Fruit fly (Drosophila melanogaster) whole organism, embryonic: Measurements from ENCODE around the gene CG10481.

Source experiments
- Aef1 ChIP-seq: fragments of 200-800 bp; sonication (Bioruptor generic); IDR thresholded peaks from 3 replicates; pipeline ENCODE4 v1.3.6; 2022; ENCODE audit warnings: missing biosample characterization, missing genetic modification characterization
- Blimp-1 ChIP-seq: fragments of 200-800 bp; sonication (Bioruptor generic); optimal IDR thresholded peaks from 3 replicates; lab custom pipeline; 2018; ENCODE audit warnings: missing biosample characterization, missing genetic modification characterization, mild to moderate bottlenecking, moderate library complexity, missing genetic modification reagents
- CG10654 ChIP-seq: fragments of 200-800 bp; sonication (Bioruptor generic); optimal IDR thresholded peaks from 2 replicates; lab custom pipeline; 2016; ENCODE audit warnings: missing biosample characterization, missing genetic modification characterization
- CG11398 ChIP-seq: fragments of 200-800 bp; sonication (Bioruptor generic); optimal IDR thresholded peaks from 2 replicates; lab custom pipeline; 2016; ENCODE audit warnings: missing biosample characterization, missing genetic modification characterization
- CG14441 ChIP-seq: fragments of 200-800 bp; sonication (Bioruptor generic); IDR thresholded peaks from 2 replicates; pipeline ENCODE4 v1.3.6; 2022; ENCODE audit warnings: missing biosample characterization, missing genetic modification characterization
- CG1529 ChIP-seq: fragments of 200-800 bp; sonication (Bioruptor generic); optimal IDR thresholded peaks from 3 replicates; lab custom pipeline; 2018; ENCODE audit warnings: missing biosample characterization, missing genetic modification characterization
- CG16863 ChIP-seq: fragments of 200-800 bp; sonication (Bioruptor generic); optimal IDR thresholded peaks from 3 replicates; lab custom pipeline; 2016; ENCODE audit warnings: missing biosample characterization, missing genetic modification characterization
- CG18476 ChIP-seq: fragments of 200-800 bp; sonication (Bioruptor generic); optimal IDR thresholded peaks from 2 replicates; lab custom pipeline; 2016; ENCODE audit warnings: missing biosample characterization, mild to moderate bottlenecking, missing genetic modification characterization
- CG18764 ChIP-seq: fragments of 200-800 bp; sonication (Bioruptor generic); optimal IDR thresholded peaks from 3 replicates; lab custom pipeline; 2016; ENCODE audit warnings: missing biosample characterization, missing genetic modification characterization
- CG2712 ChIP-seq: fragments of 200-800 bp; optimal IDR thresholded peaks from 3 replicates; lab custom pipeline; 2019; ENCODE audit warnings: missing biosample characterization, mild to moderate bottlenecking, missing genetic modification characterization, moderate library complexity
- CG3281 ChIP-seq: fragments of 200-800 bp; sonication (Bioruptor generic); optimal IDR thresholded peaks from 3 replicates; lab custom pipeline; 2017; ENCODE audit warnings: missing biosample characterization, mild to moderate bottlenecking, missing genetic modification characterization
- CG4854 ChIP-seq: fragments of 200-800 bp; sonication (Bioruptor generic); optimal IDR thresholded peaks from 2 replicates; lab custom pipeline; 2016; ENCODE audit warnings: missing biosample characterization, missing genetic modification characterization, inconsistent platforms
- CG6791 ChIP-seq: fragments of 200-800 bp; sonication (Bioruptor generic); IDR thresholded peaks from 3 replicates; pipeline ENCODE4 v1.3.6; 2022; ENCODE audit warnings: missing biosample characterization, missing genetic modification characterization; ENCODE audit not compliant: partially characterized antibody
- CG6854 ChIP-seq: fragments of 200-800 bp; sonication (Bioruptor generic); optimal IDR thresholded peaks from 3 replicates; lab custom pipeline; 2017; ENCODE audit warnings: missing biosample characterization, mild to moderate bottlenecking, missing genetic modification characterization
- CG7556 ChIP-seq: fragments of 200-800 bp; sonication (Bioruptor generic); optimal IDR thresholded peaks from 2 replicates; lab custom pipeline; 2017; ENCODE audit warnings: missing biosample characterization, mild to moderate bottlenecking, missing genetic modification characterization
- CG7745 ChIP-seq: fragments of 200-800 bp; sonication (Bioruptor generic); optimal IDR thresholded peaks from 2 replicates; lab custom pipeline; 2018; ENCODE audit warnings: missing biosample characterization, mild to moderate bottlenecking, missing genetic modification characterization, moderate library complexity
- Chrac-16 ChIP-seq: fragments of 200-800 bp; sonication (Bioruptor generic); optimal IDR thresholded peaks from 3 replicates; lab custom pipeline; 2016; ENCODE audit warnings: missing biosample characterization, missing genetic modification characterization
- ERR ChIP-seq: fragments of 200-800 bp; sonication (Bioruptor generic); optimal IDR thresholded peaks from 2 replicates; lab custom pipeline; 2016; ENCODE audit warnings: missing biosample characterization, missing genetic modification characterization
- Ets65A ChIP-seq: fragments of 200-800 bp; sonication (Bioruptor generic); peaks from one replicate; lab custom pipeline; 2016; ENCODE audit warnings: missing biosample characterization, missing genetic modification characterization
- Fer1 ChIP-seq: fragments of 200-800 bp; sonication (Bioruptor generic); optimal IDR thresholded peaks from 2 replicates; lab custom pipeline; 2017; ENCODE audit warnings: missing biosample characterization, mild to moderate bottlenecking, missing genetic modification characterization
- GATAe ChIP-seq: fragments of 200-800 bp; sonication (Bioruptor generic); conservative IDR thresholded peaks from 2 replicates; pipeline ENCODE4 v1.3.6; 2022; ENCODE audit warnings: missing biosample characterization, missing genetic modification characterization
- H2.0 ChIP-seq: fragments of 200-800 bp; sonication (Bioruptor generic); IDR thresholded peaks from 2 replicates; pipeline ENCODE4 v1.3.6; 2022; ENCODE audit warnings: missing biosample characterization, missing genetic modification characterization
- HLH4C ChIP-seq: fragments of 200-800 bp; sonication (Bioruptor generic); IDR thresholded peaks from 3 replicates; pipeline ENCODE4 v1.3.6; 2022; ENCODE audit warnings: missing biosample characterization, missing genetic modification characterization; ENCODE audit not compliant: partially characterized antibody
- HLHmδ ChIP-seq: fragments of 200-800 bp; sonication (Bioruptor generic); optimal IDR thresholded peaks from 2 replicates; lab custom pipeline; 2018; ENCODE audit warnings: missing biosample characterization, mild to moderate bottlenecking, missing genetic modification characterization, moderate library complexity
- Hr51 ChIP-seq, 2 experiments: fragments of 200-800 bp; sonication (Bioruptor generic); optimal IDR thresholded peaks; 2 replicates in 1 of 2; 3 replicates in 1 of 2; lab custom pipeline; 2016 to 2018; ENCODE audit warnings: missing biosample characterization in 2 of 2, missing genetic modification characterization in 2 of 2, mild to moderate bottlenecking in 1 of 2, moderate library complexity in 1 of 2
- Lim3 ChIP-seq: fragments of 200-800 bp; sonication (Bioruptor generic); IDR thresholded peaks from 2 replicates; pipeline ENCODE4 v1.3.6; 2022; ENCODE audit warnings: missing biosample characterization, missing genetic modification characterization
- MESR4 ChIP-seq: fragments of 200-800 bp; sonication (Bioruptor generic); optimal IDR thresholded peaks from 2 replicates; lab custom pipeline; 2018; ENCODE audit warnings: missing biosample characterization, mild to moderate bottlenecking, missing genetic modification characterization, moderate library complexity
- Nf-YB ChIP-seq: fragments of 200-800 bp; sonication (Bioruptor generic); optimal IDR thresholded peaks from 3 replicates; lab custom pipeline; 2019; ENCODE audit warnings: missing biosample characterization, mild to moderate bottlenecking, missing genetic modification characterization, moderate library complexity
- Opbp ChIP-seq: fragments of 200-800 bp; sonication (Bioruptor generic); IDR thresholded peaks from 3 replicates; pipeline ENCODE4 v1.3.6; 2022; ENCODE audit warnings: missing biosample characterization, missing genetic modification characterization; ENCODE audit not compliant: partially characterized antibody
- TFAM ChIP-seq: fragments of 200-800 bp; sonication (Bioruptor generic); optimal IDR thresholded peaks from 2 replicates; lab custom pipeline; 2017; ENCODE audit warnings: missing biosample characterization, missing genetic modification characterization, inconsistent platforms
- amos ChIP-seq: fragments of 200-800 bp; sonication (Bioruptor generic); IDR thresholded peaks from 2 replicates; pipeline ENCODE4 v1.3.6; 2022; ENCODE audit warnings: missing biosample characterization, missing genetic modification characterization; ENCODE audit not compliant: partially characterized antibody
- chn ChIP-seq: fragments of 200-800 bp; sonication (Bioruptor generic); optimal IDR thresholded peaks from 2 replicates; lab custom pipeline; 2016; ENCODE audit warnings: missing biosample characterization, missing genetic modification characterization
- ci ChIP-seq: fragments of 200-800 bp; sonication (Bioruptor generic); IDR thresholded peaks from 3 replicates; pipeline ENCODE4 v1.3.6; 2022; ENCODE audit warnings: missing biosample characterization, missing genetic modification characterization
- croc ChIP-seq: fragments of 200-800 bp; sonication (Bioruptor generic); conservative IDR thresholded peaks from 3 replicates; pipeline ENCODE4 v1.3.6; 2022; ENCODE audit warnings: missing biosample characterization, missing genetic modification characterization
- crol ChIP-seq: fragments of 200-800 bp; sonication (Bioruptor generic); IDR thresholded peaks from 2 replicates; pipeline ENCODE4 v1.3.6; 2022; ENCODE audit warnings: missing biosample characterization, missing genetic modification characterization
- danr ChIP-seq: fragments of 200-800 bp; sonication (Bioruptor generic); IDR thresholded peaks from 2 replicates; pipeline ENCODE4 v1.3.6; 2022; ENCODE audit warnings: missing biosample characterization, missing genetic modification characterization
- en ChIP-seq: fragments of 200-800 bp; sonication (Bioruptor generic); optimal IDR thresholded peaks from 2 replicates; lab custom pipeline; 2016; ENCODE audit warnings: missing biosample characterization, missing genetic modification characterization
- gcm2 ChIP-seq: fragments of 200-800 bp; sonication (Bioruptor generic); optimal IDR thresholded peaks from 2 replicates; lab custom pipeline; 2016; ENCODE audit warnings: missing biosample characterization, missing genetic modification characterization
- jigr1 ChIP-seq: fragments of 200-800 bp; sonication (Bioruptor generic); IDR thresholded peaks from 3 replicates; pipeline ENCODE4 v1.3.6; 2022; ENCODE audit warnings: missing biosample characterization, missing genetic modification characterization
- lbe ChIP-seq: fragments of 200-800 bp; sonication (Bioruptor generic); optimal IDR thresholded peaks from 2 replicates; lab custom pipeline; 2016; ENCODE audit warnings: missing biosample characterization, mild to moderate bottlenecking, missing genetic modification characterization
- lmd ChIP-seq: fragments of 200-800 bp; sonication (Bioruptor generic); IDR thresholded peaks from 2 replicates; pipeline ENCODE4 v1.3.6; 2022; ENCODE audit warnings: missing biosample characterization, missing genetic modification characterization
- otp ChIP-seq: fragments of 200-800 bp; sonication (Bioruptor generic); IDR thresholded peaks from 3 replicates; pipeline ENCODE4, ENCODE4 v1.3.6; 2022; ENCODE audit warnings: missing biosample characterization, missing genetic modification characterization
- phol ChIP-seq: fragments of 200-800 bp; sonication (Bioruptor generic); optimal IDR thresholded peaks from 3 replicates; lab custom pipeline; 2018; ENCODE audit warnings: missing biosample characterization, mild to moderate bottlenecking, missing genetic modification characterization, moderate library complexity
- ro ChIP-seq: fragments of 200-800 bp; sonication (Bioruptor generic); IDR thresholded peaks from 2 replicates; pipeline ENCODE4 v1.3.6; 2022; ENCODE audit warnings: missing biosample characterization, missing genetic modification characterization
- run ChIP-seq: fragments of 200-800 bp; sonication (Bioruptor generic); optimal IDR thresholded peaks from 3 replicates; lab custom pipeline; 2018; ENCODE audit warnings: missing biosample characterization, mild to moderate bottlenecking, missing genetic modification characterization
- salm ChIP-seq: fragments of 200-800 bp; sonication (Bioruptor generic); optimal IDR thresholded peaks from 2 replicates; lab custom pipeline; 2018; ENCODE audit warnings: missing biosample characterization, mild to moderate bottlenecking, missing genetic modification characterization
- stc ChIP-seq: fragments of 200-800 bp; sonication (Bioruptor generic); IDR thresholded peaks from 2 replicates; pipeline ENCODE4 v1.3.6; 2022; ENCODE audit warnings: missing biosample characterization, missing genetic modification characterization
- tin ChIP-seq: fragments of 200-800 bp; sonication (Bioruptor generic); optimal IDR thresholded peaks from 3 replicates; lab custom pipeline; 2016; ENCODE audit warnings: missing biosample characterization, missing genetic modification characterization
- tll ChIP-seq, 2 experiments: fragments of 200-800 bp in 1 of 2; fragments of >200 bp in 1 of 2; sonication (Bioruptor generic) in 1 of 2; optimal IDR thresholded peaks; 2 replicates each; lab custom pipeline; 2017 to 2019; ENCODE audit warnings: missing biosample characterization in 2 of 2, missing genetic modification characterization in 2 of 2, mild to moderate bottlenecking in 1 of 2, moderate library complexity in 1 of 2
- tna ChIP-seq: fragments of 200-800 bp; sonication (Bioruptor generic); IDR thresholded peaks from 2 replicates; pipeline ENCODE4 v1.3.6; 2022; ENCODE audit warnings: missing biosample characterization, missing genetic modification characterization; ENCODE audit not compliant: partially characterized antibody
- z ChIP-seq: fragments of 200-800 bp; sonication (Bioruptor generic); IDR thresholded peaks from 3 replicates; pipeline ENCODE4 v1.3.6; 2022; ENCODE audit warnings: missing biosample characterization, missing genetic modification characterization

The CG10481 gene

DNA sequence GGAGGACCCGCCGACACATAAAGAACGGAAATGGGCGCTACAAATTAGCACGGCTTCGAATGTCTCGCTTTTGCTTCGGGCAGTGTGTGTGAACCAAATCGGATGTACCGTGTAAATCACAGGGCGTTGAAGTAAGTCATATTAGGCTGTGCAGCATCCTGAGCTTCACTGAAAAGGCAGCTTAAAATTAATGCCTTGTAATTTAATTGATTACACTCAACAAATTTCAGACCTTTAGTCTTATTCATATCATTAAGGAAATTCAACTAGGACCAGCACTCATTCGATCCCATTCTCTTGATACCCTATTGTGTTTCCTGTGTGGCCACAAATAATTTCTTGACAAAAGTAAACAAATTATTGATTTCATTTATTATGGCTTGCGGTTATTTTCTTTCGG is 22.4 kb downstream of the CG10481 start (continued):
- TF ChIP-seq otp (GFP tag; lab: Robert Waterston, UW) (peak; percentile 87), HLHmδ (GFP tag; lab: Kevin White, UChicago) (no peak), gcm2 (no peak), jigr1 (GFP tag; lab: Robert Waterston, UW) (peak; percentile 37; the same call in 1 of the 3 replicates), CG3281 (GFP tag; lab: Kevin White, UChicago) (peak; percentile 53), danr (GFP tag; lab: Robert Waterston, UW) (peak; percentile 54), ro (GFP tag; lab: Robert Waterston, UW) (peak; percentile 65; the same call in 1 of the 2 replicates), ERR (GFP tag; lab: Kevin White, UChicago) (no peak), Fer1 (GFP tag; lab: Kevin White, UChicago) (no peak), H2.0 (GFP tag; lab: Robert Waterston, UW) (peak; percentile 63), en (GFP tag; lab: Kevin White, UChicago) (no peak), crol (GFP tag; lab: Robert Waterston, UW) (0 out of 2 replicates have a peak, but pooled peaks have one; percentile 21), Hr51 (GFP tag; optimal IDR thresholded peaks at IDR 0.05; lab: Kevin White, UChicago) (peak; percentile 41 to 50), CG14441 (GFP tag; lab: Robert Waterston, UW) (peak; percentile 90), HLH4C (no peak), tna (no peak), CG6791 (GFP tag; lab: Robert Waterston, UW) (no peak), GATAe (GFP tag; lab: Robert Waterston, UW) (peak; percentile 40; the same call in 1 of the 2 replicates), CG11398 (GFP tag; lab: Kevin White, UChicago) (no peak), CG7745 (tag; lab: Kevin White, UChicago) (no peak), CG2712 (tag; lab: Kevin White, UChicago) (peak; percentile 86), CG18764 (peak; percentile 59), MESR4 (GFP tag; lab: Kevin White, UChicago) (no peak), salm (tag; lab: Kevin White, UChicago) (no peak), Opbp (GFP tag; lab: Robert Waterston, UW) (no peak), lbe (GFP tag; lab: Kevin White, UChicago) (peak; percentile 67), Lim3 (GFP tag; lab: Robert Waterston, UW) (0 out of 2 replicates have a peak, but pooled peaks have one; percentile 15), Blimp-1 (GFP tag; lab: Kevin White, UChicago) (peak; percentile 72), CG16863 (GFP tag; lab: Kevin White, UChicago) (peak; percentile 69), Chrac-16 (GFP tag; lab: Kevin White, UChicago) (peak; percentile 65), Aef1 (GFP tag; lab: Robert Waterston, UW) (peak; percentile 79), CG7556 (GFP tag; lab: Kevin White, UChicago) (peak; percentile 35), z (GFP tag; lab: Robert Waterston, UW) (no peak), CG10654 (GFP tag; lab: Kevin White, UChicago) (peak; percentile 69), CG18476 (GFP tag; lab: Kevin White, UChicago) (peak; percentile 21), Nf-YB (GFP tag; lab: Kevin White, UChicago) (no peak), lmd (GFP tag; lab: Robert Waterston, UW) (peak; percentile 89), amos (no peak), chn (GFP tag; lab: Kevin White, UChicago) (peak; percentile 61), phol (tag; lab: Kevin White, UChicago) (peak; percentile 73), Ets65A (GFP tag; lab: Kevin White, UChicago) (peak; percentile 97), CG4854 (GFP tag; lab: Kevin White, UChicago) (peak; percentile 45), CG6854 (no peak), CG1529 (no peak), run (tag; lab: Kevin White, UChicago) (no peak), tin (GFP tag; lab: Kevin White, UChicago) (peak; percentile 76), TFAM (GFP tag; lab: Kevin White, UChicago) (peak; percentile 44), ci (GFP tag; lab: Robert Waterston, UW) (peak; percentile 83), stc (GFP tag; lab: Robert Waterston, UW) (peak; percentile 69), croc (GFP tag; lab: Robert Waterston, UW) (peak; percentile 58), tll (GFP tag; optimal IDR thresholded peaks at IDR 0.05; lab: Kevin White, UChicago) (no peak)
